Fruit fly (Drosophila melanogaster) whole organism, embryonic: ENCODE results near the gene CtsF.

Experiments used
- B-H2 ChIP-seq: fragments of 200-800 bp; sonication (Bioruptor generic); optimal IDR thresholded peaks from 2 replicates; lab custom pipeline; 2018; ENCODE audit warnings: missing biosample characterization, mild to moderate bottlenecking, missing genetic modification characterization
- BEAF-32 ChIP-seq: fragments of 200-800 bp; sonication (Bioruptor generic); optimal IDR thresholded peaks from 3 replicates; lab custom pipeline; 2017; ENCODE audit warnings: missing biosample characterization, missing genetic modification characterization, mild to moderate bottlenecking, moderate library complexity, missing genetic modification reagents
- CG10565 ChIP-seq: fragments of 200-800 bp; sonication (Bioruptor generic); optimal IDR thresholded peaks from 3 replicates; lab custom pipeline; 2016; ENCODE audit warnings: missing biosample characterization, mild to moderate bottlenecking, missing genetic modification characterization
- CG11093 ChIP-seq: fragments of 200-800 bp; sonication (Bioruptor generic); IDR thresholded peaks from 3 replicates; pipeline ENCODE4 v1.3.6; 2022; ENCODE audit warnings: missing biosample characterization, missing genetic modification characterization
- CG1233 ChIP-seq: fragments of 200-800 bp; sonication (Bioruptor generic); optimal IDR thresholded peaks from 4 replicates; lab custom pipeline; 2018; ENCODE audit warnings: missing biosample characterization, mild to moderate bottlenecking, missing genetic modification characterization
- CG12744 ChIP-seq: fragments of 200-800 bp; sonication (Bioruptor generic); optimal IDR thresholded peaks from 2 replicates; lab custom pipeline; 2016; ENCODE audit warnings: missing biosample characterization, missing genetic modification characterization
- CG13624 ChIP-seq: fragments of 200-800 bp; sonication (Bioruptor generic); optimal IDR thresholded peaks from 2 replicates; lab custom pipeline; 2016; ENCODE audit warnings: missing biosample characterization, missing genetic modification characterization
- CG14050 ChIP-seq: fragments of 200-800 bp; sonication (Bioruptor generic); IDR thresholded peaks from 3 replicates; pipeline ENCODE4 v1.3.6; 2022; ENCODE audit warnings: missing biosample characterization, missing genetic modification characterization
- CG14710 ChIP-seq: fragments of 200-800 bp; sonication (Bioruptor generic); optimal IDR thresholded peaks from 3 replicates; lab custom pipeline; 2019; ENCODE audit warnings: missing biosample characterization, mild to moderate bottlenecking, missing genetic modification characterization, moderate library complexity
- CG1603 ChIP-seq: fragments of 200-800 bp; sonication (Bioruptor generic); optimal IDR thresholded peaks from 2 replicates; lab custom pipeline; 2019; ENCODE audit warnings: missing biosample characterization, mild to moderate bottlenecking, missing genetic modification characterization, moderate library complexity
- CG17328 ChIP-seq: fragments of 200-800 bp; sonication (Bioruptor generic); IDR thresholded peaks from 2 replicates; pipeline ENCODE4 v1.3.6; 2022; ENCODE audit warnings: missing biosample characterization, missing genetic modification characterization
- CG1792 ChIP-seq: fragments of 200-800 bp; sonication (Bioruptor generic); optimal IDR thresholded peaks from 2 replicates; lab custom pipeline; 2016; ENCODE audit warnings: missing biosample characterization, missing genetic modification characterization
- CG18476 ChIP-seq: fragments of 200-800 bp; sonication (Bioruptor generic); optimal IDR thresholded peaks from 2 replicates; lab custom pipeline; 2016; ENCODE audit warnings: missing biosample characterization, mild to moderate bottlenecking, missing genetic modification characterization
- CG18764 ChIP-seq: fragments of 200-800 bp; sonication (Bioruptor generic); optimal IDR thresholded peaks from 3 replicates; lab custom pipeline; 2016; ENCODE audit warnings: missing biosample characterization, missing genetic modification characterization
- CG2889 ChIP-seq: fragments of 200-800 bp; sonication (Bioruptor generic); IDR thresholded peaks from 3 replicates; pipeline ENCODE4 v1.3.6; 2022; ENCODE audit warnings: missing biosample characterization, missing genetic modification characterization
- CG31224 ChIP-seq: fragments of 200-800 bp; sonication (Bioruptor generic); IDR thresholded peaks from 2 replicates; pipeline ENCODE4 v1.3.6; 2022; ENCODE audit warnings: missing biosample characterization, missing genetic modification characterization
- CG31365 ChIP-seq: fragments of 200-800 bp; sonication (Bioruptor generic); optimal IDR thresholded peaks from 2 replicates; lab custom pipeline; 2018; ENCODE audit warnings: missing biosample characterization, mild to moderate bottlenecking, missing genetic modification characterization
- CG34422 ChIP-seq: fragments of 200-800 bp; sonication (Bioruptor generic); IDR thresholded peaks from 3 replicates; pipeline ENCODE4 v1.3.6; 2022; ENCODE audit warnings: missing biosample characterization, missing genetic modification characterization
- CG4404 ChIP-seq: fragments of 200-800 bp; sonication (Bioruptor generic); IDR thresholded peaks from 2 replicates; pipeline ENCODE4 v1.3.6; 2022; ENCODE audit warnings: missing biosample characterization, missing genetic modification characterization
- CG4617 ChIP-seq: fragments of 200-800 bp; sonication (Bioruptor generic); optimal IDR thresholded peaks from 3 replicates; lab custom pipeline; 2016; ENCODE audit warnings: missing biosample characterization, missing genetic modification characterization, borderline replicate concordance
- CG7556 ChIP-seq: fragments of 200-800 bp; sonication (Bioruptor generic); optimal IDR thresholded peaks from 2 replicates; lab custom pipeline; 2017; ENCODE audit warnings: missing biosample characterization, mild to moderate bottlenecking, missing genetic modification characterization
- CG7987 ChIP-seq: fragments of 200-800 bp; sonication (Bioruptor generic); optimal IDR thresholded peaks from 2 replicates; lab custom pipeline; 2018; ENCODE audit warnings: missing biosample characterization, mild to moderate bottlenecking, missing genetic modification characterization, moderate library complexity
- CG8359 ChIP-seq: fragments of 200-800 bp; sonication (Bioruptor generic); optimal IDR thresholded peaks from 2 replicates; lab custom pipeline; 2017; ENCODE audit warnings: missing biosample characterization, mild to moderate bottlenecking, missing genetic modification characterization, borderline replicate concordance
- CG8478 ChIP-seq: fragments of >200 bp; optimal IDR thresholded peaks from 2 replicates; lab custom pipeline; 2018
- CTCF ChIP-seq: fragments of 200-800 bp; sonication (Bioruptor generic); optimal IDR thresholded peaks from 2 replicates; lab custom pipeline; 2017; ENCODE audit warnings: missing biosample characterization, mild to moderate bottlenecking, missing genetic modification characterization, moderate library complexity
- D ChIP-seq, 2 experiments: fragments of 200-800 bp in 1 of 2; fragments of >200 bp in 1 of 2; sonication (Bioruptor generic) in 1 of 2; optimal IDR thresholded peaks; 2 replicates in 1 of 2; 3 replicates in 1 of 2; lab custom pipeline; 2017; ENCODE audit warnings: mild to moderate bottlenecking in 1 of 2, missing biosample characterization in 1 of 2, missing genetic modification characterization in 1 of 2, missing genetic modification reagents in 1 of 2
- D19B ChIP-seq: fragments of 200-800 bp; sonication (Bioruptor generic); optimal IDR thresholded peaks from 2 replicates; lab custom pipeline; 2017; ENCODE audit warnings: missing biosample characterization, mild to moderate bottlenecking, missing genetic modification characterization
- Deaf1 ChIP-seq: fragments of 200-800 bp; optimal IDR thresholded peaks from 3 replicates; lab custom pipeline; 2019; ENCODE audit warnings: missing biosample characterization, mild to moderate bottlenecking, missing genetic modification characterization, moderate library complexity
- Drgx ChIP-seq: fragments of 200-800 bp; sonication (Bioruptor generic); IDR thresholded peaks from 2 replicates; pipeline ENCODE4 v1.3.6; 2022; ENCODE audit warnings: missing biosample characterization, missing genetic modification characterization
- Eip74EF ChIP-seq, 2 experiments: fragments of 200-800 bp in 1 of 2; fragments of >200 bp in 1 of 2; sonication (Bioruptor generic) in 1 of 2; optimal IDR thresholded peaks; 2 replicates each; lab custom pipeline; 2017 to 2019; ENCODE audit warnings: missing biosample characterization in 2 of 2, missing genetic modification characterization in 2 of 2, mild to moderate bottlenecking in 1 of 2, moderate library complexity in 1 of 2
- Ets97D ChIP-seq: fragments of 200-800 bp; sonication (Bioruptor generic); optimal IDR thresholded peaks from 3 replicates; lab custom pipeline; 2016; ENCODE audit warnings: missing biosample characterization, missing genetic modification characterization
- H15 ChIP-seq: fragments of 200-800 bp; sonication (Bioruptor generic); IDR thresholded peaks from 3 replicates; pipeline ENCODE4 v1.3.6; 2022; ENCODE audit warnings: missing biosample characterization, missing genetic modification characterization
- HLHmδ ChIP-seq: fragments of 200-800 bp; sonication (Bioruptor generic); optimal IDR thresholded peaks from 2 replicates; lab custom pipeline; 2018; ENCODE audit warnings: missing biosample characterization, mild to moderate bottlenecking, missing genetic modification characterization, moderate library complexity
- Hsf ChIP-seq: fragments of 200-800 bp; sonication (Bioruptor generic); optimal IDR thresholded peaks from 3 replicates; lab custom pipeline; 2016; ENCODE audit warnings: missing biosample characterization, missing genetic modification characterization
- Lim3 ChIP-seq: fragments of 200-800 bp; sonication (Bioruptor generic); IDR thresholded peaks from 2 replicates; pipeline ENCODE4 v1.3.6; 2022; ENCODE audit warnings: missing biosample characterization, missing genetic modification characterization
- Pdp1 ChIP-seq, 2 experiments: fragments of 200-800 bp; sonication (Bioruptor generic); optimal IDR thresholded peaks; 3 replicates each; lab custom pipeline; 2016; ENCODE audit warnings: missing biosample characterization in 2 of 2, missing genetic modification characterization in 2 of 2, mild to moderate bottlenecking in 1 of 2, moderate library complexity in 1 of 2
- Rx ChIP-seq: fragments of 200-800 bp; sonication (Bioruptor generic); IDR thresholded peaks from 2 replicates; pipeline ENCODE4 v1.3.6; 2022; ENCODE audit warnings: missing biosample characterization, missing genetic modification characterization
- Xrp1 ChIP-seq: fragments of 200-800 bp; sonication (Bioruptor generic); IDR thresholded peaks from 2 replicates; pipeline ENCODE4 v1.3.6; 2022; ENCODE audit warnings: missing biosample characterization, missing genetic modification characterization
- bsh ChIP-seq, 2 experiments: fragments of 200-800 bp; sonication (Bioruptor generic); optimal IDR thresholded peaks; 2 replicates each; lab custom pipeline; 2017 to 2018; ENCODE audit warnings: mild to moderate bottlenecking in 2 of 2, missing biosample characterization in 2 of 2, missing genetic modification characterization in 2 of 2, moderate library complexity in 1 of 2
- btn ChIP-seq: fragments of 200-800 bp; sonication (Bioruptor generic); optimal IDR thresholded peaks from 2 replicates; lab custom pipeline; 2016; ENCODE audit warnings: missing biosample characterization, missing genetic modification characterization
- chn ChIP-seq: fragments of 200-800 bp; sonication (Bioruptor generic); optimal IDR thresholded peaks from 2 replicates; lab custom pipeline; 2016; ENCODE audit warnings: missing biosample characterization, missing genetic modification characterization
- crp ChIP-seq, 2 experiments: fragments of 200-800 bp; sonication (Bioruptor generic); optimal IDR thresholded peaks; 2 replicates in 1 of 2; 3 replicates in 1 of 2; lab custom pipeline; 2017; ENCODE audit warnings: missing biosample characterization in 2 of 2, missing genetic modification characterization in 2 of 2, mild to moderate bottlenecking in 1 of 2, moderate library complexity in 1 of 2
- dm ChIP-seq: fragments of 200-800 bp; sonication (Bioruptor generic); optimal IDR thresholded peaks from 3 replicates; lab custom pipeline; 2016; ENCODE audit warnings: missing biosample characterization, missing genetic modification characterization
- exex ChIP-seq: fragments of 200-800 bp; sonication (Bioruptor generic); optimal IDR thresholded peaks from 4 replicates; lab custom pipeline; 2018; ENCODE audit warnings: missing biosample characterization, mild to moderate bottlenecking, missing genetic modification characterization, moderate library complexity
- gcm2 ChIP-seq: fragments of 200-800 bp; sonication (Bioruptor generic); optimal IDR thresholded peaks from 2 replicates; lab custom pipeline; 2016; ENCODE audit warnings: missing biosample characterization, missing genetic modification characterization
- h ChIP-seq: fragments of >200 bp; optimal IDR thresholded peaks from 2 replicates; lab custom pipeline; 2017
- kah ChIP-seq: fragments of 200-800 bp; sonication (Bioruptor generic); optimal IDR thresholded peaks from 2 replicates; lab custom pipeline; 2018; ENCODE audit warnings: missing biosample characterization, mild to moderate bottlenecking, missing genetic modification characterization
- pros ChIP-seq: fragments of 200-800 bp; sonication (Bioruptor generic); optimal IDR thresholded peaks from 3 replicates; lab custom pipeline; 2019; ENCODE audit warnings: missing biosample characterization, mild to moderate bottlenecking, missing genetic modification characterization, moderate library complexity
- psq ChIP-seq: fragments of 200-800 bp; sonication (Bioruptor generic); optimal IDR thresholded peaks from 2 replicates; lab custom pipeline; 2017; ENCODE audit warnings: missing biosample characterization, missing genetic modification characterization
- repo ChIP-seq: fragments of 200-800 bp; sonication (Bioruptor generic); optimal IDR thresholded peaks from 2 replicates; lab custom pipeline; 2016; ENCODE audit warnings: missing biosample characterization, missing genetic modification characterization
- slp2 ChIP-seq: fragments of 200-800 bp; sonication (Bioruptor generic); optimal IDR thresholded peaks from 2 replicates; lab custom pipeline; 2016; ENCODE audit warnings: missing biosample characterization, missing genetic modification characterization
- tap ChIP-seq: fragments of 200-800 bp; optimal IDR thresholded peaks from 3 replicates; lab custom pipeline; 2019; ENCODE audit warnings: missing biosample characterization, mild to moderate bottlenecking, missing genetic modification characterization, moderate library complexity

The CtsF gene

DNA sequence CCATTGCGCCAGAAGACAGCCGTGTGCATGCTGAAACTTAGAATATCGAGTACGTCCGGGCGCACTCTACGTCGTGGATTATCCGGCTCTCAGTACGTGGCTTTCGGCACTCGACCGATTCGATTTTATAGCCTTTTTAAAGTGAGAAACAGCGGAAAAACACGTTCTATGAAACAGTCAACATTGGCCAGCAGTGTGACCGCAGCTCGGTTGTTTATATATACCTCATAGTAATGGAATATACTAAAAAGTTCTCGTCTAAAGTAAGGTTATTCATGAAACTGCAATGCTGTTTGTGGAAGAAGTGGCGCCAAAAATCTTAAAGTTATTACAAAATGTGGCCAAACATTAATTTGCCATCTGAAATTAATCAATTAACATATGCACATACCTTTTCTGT is 45.8 kb upstream of the CtsF start (continued):
- peak; percentile 45 for TF ChIP-seq CG14710 (tag; lab: Kevin White, UChicago)
- TF ChIP-seq BEAF-32 (GFP tag; lab: Kevin White, UChicago), result peak; percentile 34
- peak; percentile 27 for TF ChIP-seq dm (GFP tag; lab: Kevin White, UChicago)
- TF ChIP-seq CG2889 (GFP tag; lab: Robert Waterston, UW), result no peak
- TF ChIP-seq chn (GFP tag; lab: Kevin White, UChicago), result no peak
- no peak for TF ChIP-seq B-H2 (GFP tag; lab: Kevin White, UChicago)
- TF ChIP-seq CG31365, result no peak
- TF ChIP-seq CG7987 (GFP tag; lab: Kevin White, UChicago), result no peak
- no peak for TF ChIP-seq H15 (GFP tag; lab: Robert Waterston, UW)
- no peak for TF ChIP-seq gcm2
- no peak for TF ChIP-seq Lim3 (GFP tag; lab: Robert Waterston, UW)
- TF ChIP-seq Deaf1 (tag; lab: Kevin White, UChicago), result no peak
- TF ChIP-seq bsh (GFP tag; optimal IDR thresholded peaks at IDR 0.05; lab: Kevin White, UChicago), result no peak
- TF ChIP-seq kah, result no peak
- TF ChIP-seq Rx (GFP tag; lab: Robert Waterston, UW), result no peak
- TF ChIP-seq Ets97D (GFP tag; lab: Kevin White, UChicago), result no peak
- no peak for TF ChIP-seq D19B (GFP tag; lab: Kevin White, UChicago)
- no peak for TF ChIP-seq CG4404 (GFP tag; lab: Robert Waterston, UW)
- TF ChIP-seq btn, result no peak
- no peak for TF ChIP-seq CG10565 (GFP tag; lab: Kevin White, UChicago)
- peak in 1 of 2 experiments; percentile 15 for TF ChIP-seq Pdp1 (GFP tag; optimal IDR thresholded peaks at IDR 0.05; lab: Kevin White, UChicago)
- TF ChIP-seq h (lab: Kevin White, UChicago), result no peak
- no peak for TF ChIP-seq exex
- TF ChIP-seq repo (GFP tag; lab: Kevin White, UChicago), result no peak
- TF ChIP-seq CG34422 (GFP tag; lab: Robert Waterston, UW), result peak; percentile 7; the same call in 1 of the 3 replicates
- no peak for TF ChIP-seq CG1233 (GFP tag; lab: Kevin White, UChicago)
- TF ChIP-seq CG13624 (GFP tag; lab: Kevin White, UChicago), result no peak
- TF ChIP-seq CTCF (GFP tag; lab: Kevin White, UChicago), result peak; percentile 81
- no peak for TF ChIP-seq CG8359 (GFP tag; lab: Kevin White, UChicago)
- no peak for TF ChIP-seq Xrp1
- TF ChIP-seq Drgx (GFP tag; lab: Robert Waterston, UW), result no peak
- TF ChIP-seq CG12744 (GFP tag; lab: Kevin White, UChicago), result no peak
- no peak for TF ChIP-seq CG17328
- no peak for TF ChIP-seq CG18764 (GFP tag; lab: Kevin White, UChicago)
- TF ChIP-seq CG1792 (GFP tag; lab: Kevin White, UChicago), result no peak
- TF ChIP-seq psq, result no peak
- TF ChIP-seq Eip74EF (GFP tag; optimal IDR thresholded peaks at IDR 0.05; lab: Kevin White, UChicago), result no peak
- TF ChIP-seq CG18476, result no peak
- no peak for TF ChIP-seq HLHmδ (GFP tag; lab: Kevin White, UChicago)
- TF ChIP-seq CG4617 (GFP tag; lab: Kevin White, UChicago), result peak; percentile 54
- no peak for TF ChIP-seq CG8478 (lab: Kevin White, UChicago)
- no peak for TF ChIP-seq CG14050
- TF ChIP-seq pros (GFP tag; lab: Kevin White, UChicago), result no peak
- no peak for TF ChIP-seq slp2 (GFP tag; lab: Kevin White, UChicago)
- no peak for TF ChIP-seq CG31224 (GFP tag; lab: Robert Waterston, UW)
- TF ChIP-seq CG1603 (tag; lab: Kevin White, UChicago), result peak; percentile 66
- TF ChIP-seq Hsf (GFP tag; lab: Kevin White, UChicago), result no peak
- TF ChIP-seq D (optimal IDR thresholded peaks at IDR 0.05; lab: Kevin White, UChicago), result no peak
- no peak for TF ChIP-seq D (GFP tag; optimal IDR thresholded peaks at IDR 0.05; lab: Kevin White, UChicago)
- no peak for TF ChIP-seq crp (GFP tag; optimal IDR thresholded peaks at IDR 0.05; lab: Kevin White, UChicago)
- no peak for TF ChIP-seq tap (tag; lab: Kevin White, UChicago)
- TF ChIP-seq CG11093 (GFP tag; lab: Robert Waterston, UW), result no peak
- TF ChIP-seq CG7556 (GFP tag; lab: Kevin White, UChicago), result no peak
